Fruit fly (Drosophila melanogaster) whole organism, embryonic: ENCODE measurements around the gene CG13894.

ENCODE experiments used
- Abd-B ChIP-seq: fragments of 200-800 bp; sonication (Bioruptor generic); optimal IDR thresholded peaks from 2 replicates; lab custom pipeline; 2018; ENCODE audit warnings: missing biosample characterization, mild to moderate bottlenecking, missing genetic modification characterization, moderate library complexity
- CG10147 ChIP-seq: fragments of 200-800 bp; sonication (Bioruptor generic); optimal IDR thresholded peaks from 2 replicates; lab custom pipeline; 2019; ENCODE audit warnings: missing biosample characterization, mild to moderate bottlenecking, missing genetic modification characterization, moderate library complexity
- CG12299 ChIP-seq: fragments of 200-800 bp; sonication (Bioruptor generic); optimal IDR thresholded peaks from 2 replicates; lab custom pipeline; 2018; ENCODE audit warnings: missing biosample characterization, mild to moderate bottlenecking, missing genetic modification characterization
- CG17359 ChIP-seq: fragments of 200-800 bp; sonication (Bioruptor generic); optimal IDR thresholded peaks from 3 replicates; lab custom pipeline; 2018; ENCODE audit warnings: missing biosample characterization, mild to moderate bottlenecking, missing genetic modification characterization, moderate library complexity
- CG17829 ChIP-seq: fragments of 200-800 bp; optimal IDR thresholded peaks from 2 replicates; lab custom pipeline; 2019; ENCODE audit warnings: missing biosample characterization, mild to moderate bottlenecking, missing genetic modification characterization, moderate library complexity
- CG17912 ChIP-seq: fragments of 200-800 bp; sonication (Bioruptor generic); optimal IDR thresholded peaks from 2 replicates; lab custom pipeline; 2018; ENCODE audit warnings: missing biosample characterization, mild to moderate bottlenecking, missing genetic modification characterization
- CG1792 ChIP-seq: fragments of 200-800 bp; sonication (Bioruptor generic); optimal IDR thresholded peaks from 2 replicates; lab custom pipeline; 2016; ENCODE audit warnings: missing biosample characterization, missing genetic modification characterization
- CG31388 ChIP-seq: fragments of 200-800 bp; sonication (Bioruptor generic); optimal IDR thresholded peaks from 2 replicates; lab custom pipeline; 2016; ENCODE audit warnings: missing biosample characterization, missing genetic modification characterization
- CG3163 ChIP-seq: fragments of 200-800 bp; sonication (Bioruptor generic); optimal IDR thresholded peaks from 3 replicates; lab custom pipeline; 2016; ENCODE audit warnings: missing biosample characterization, missing genetic modification characterization
- CG32767 ChIP-seq: fragments of 200-800 bp; sonication (Bioruptor generic); IDR thresholded peaks from 2 replicates; pipeline ENCODE4 v1.3.6; 2022; ENCODE audit warnings: missing biosample characterization, missing genetic modification characterization
- CG33557 ChIP-seq: fragments of 200-800 bp; sonication (Bioruptor generic); optimal IDR thresholded peaks from 2 replicates; lab custom pipeline; 2019; ENCODE audit warnings: missing biosample characterization, mild to moderate bottlenecking, missing genetic modification characterization, moderate library complexity
- CG3407 ChIP-seq: fragments of 200-800 bp; sonication (Bioruptor generic); optimal IDR thresholded peaks from 2 replicates; lab custom pipeline; 2018; ENCODE audit warnings: missing biosample characterization, mild to moderate bottlenecking, missing genetic modification characterization
- CG34376 ChIP-seq: fragments of 200-800 bp; sonication (Bioruptor generic); optimal IDR thresholded peaks from 2 replicates; lab custom pipeline; 2018; ENCODE audit warnings: missing biosample characterization, mild to moderate bottlenecking, missing genetic modification characterization
- CG3726 ChIP-seq: fragments of 200-800 bp; sonication (Bioruptor generic); IDR thresholded peaks from 3 replicates; pipeline ENCODE4, ENCODE4 v1.3.6; 2022; ENCODE audit warnings: missing biosample characterization, missing genetic modification characterization
- CG42726 ChIP-seq: fragments of 200-800 bp; sonication (Bioruptor generic); IDR thresholded peaks from 2 replicates; pipeline ENCODE4 v1.3.6; 2022; ENCODE audit warnings: missing biosample characterization, missing genetic modification characterization; ENCODE audit not compliant: partially characterized antibody
- CG4424 ChIP-seq: fragments of 200-800 bp; sonication (Bioruptor generic); optimal IDR thresholded peaks from 3 replicates; lab custom pipeline; 2016; ENCODE audit warnings: missing biosample characterization, missing genetic modification characterization
- CG4854 ChIP-seq: fragments of 200-800 bp; sonication (Bioruptor generic); optimal IDR thresholded peaks from 2 replicates; lab custom pipeline; 2016; ENCODE audit warnings: missing biosample characterization, missing genetic modification characterization, inconsistent platforms
- CG6683 ChIP-seq: fragments of 200-800 bp; sonication (Bioruptor generic); optimal IDR thresholded peaks from 2 replicates; lab custom pipeline; 2017; ENCODE audit warnings: missing biosample characterization, mild to moderate bottlenecking, missing genetic modification characterization, missing genetic modification reagents
- CG7357 ChIP-seq: fragments of 200-800 bp; sonication (Bioruptor generic); IDR thresholded peaks from 3 replicates; pipeline ENCODE4 v1.3.6; 2022; ENCODE audit warnings: missing biosample characterization, missing genetic modification characterization
- CG8359 ChIP-seq: fragments of 200-800 bp; sonication (Bioruptor generic); optimal IDR thresholded peaks from 2 replicates; lab custom pipeline; 2017; ENCODE audit warnings: missing biosample characterization, mild to moderate bottlenecking, missing genetic modification characterization, borderline replicate concordance
- CG8388 ChIP-seq: fragments of 200-800 bp; sonication (Bioruptor generic); optimal IDR thresholded peaks from 2 replicates; lab custom pipeline; 2019; ENCODE audit warnings: missing biosample characterization, mild to moderate bottlenecking, missing genetic modification characterization, moderate library complexity
- Elba2 ChIP-seq: fragments of 200-800 bp; sonication (Bioruptor generic); optimal IDR thresholded peaks from 3 replicates; lab custom pipeline; 2016; ENCODE audit warnings: missing biosample characterization, missing genetic modification characterization
- Fer1 ChIP-seq: fragments of 200-800 bp; sonication (Bioruptor generic); optimal IDR thresholded peaks from 2 replicates; lab custom pipeline; 2017; ENCODE audit warnings: missing biosample characterization, mild to moderate bottlenecking, missing genetic modification characterization
- H15 ChIP-seq: fragments of 200-800 bp; sonication (Bioruptor generic); IDR thresholded peaks from 3 replicates; pipeline ENCODE4 v1.3.6; 2022; ENCODE audit warnings: missing biosample characterization, missing genetic modification characterization
- MBD-R2 ChIP-seq: fragments of 200-800 bp; sonication (Bioruptor generic); IDR thresholded peaks from 2 replicates; pipeline ENCODE4 v1.3.6; 2022; ENCODE audit warnings: missing biosample characterization, missing genetic modification characterization
- Mrtf ChIP-seq: fragments of 200-800 bp; sonication (Bioruptor generic); IDR thresholded peaks from 3 replicates; pipeline ENCODE4 v1.3.6; 2022; ENCODE audit warnings: missing biosample characterization, missing genetic modification characterization
- NfI ChIP-seq: fragments of 200-800 bp; sonication (Bioruptor generic); optimal IDR thresholded peaks from 3 replicates; lab custom pipeline; 2018; ENCODE audit warnings: missing biosample characterization, mild to moderate bottlenecking, missing genetic modification characterization, moderate library complexity
- Opbp ChIP-seq: fragments of 200-800 bp; sonication (Bioruptor generic); IDR thresholded peaks from 3 replicates; pipeline ENCODE4 v1.3.6; 2022; ENCODE audit warnings: missing biosample characterization, missing genetic modification characterization; ENCODE audit not compliant: partially characterized antibody
- Poxn ChIP-seq: fragments of 200-800 bp; sonication (Bioruptor generic); IDR thresholded peaks from 2 replicates; pipeline ENCODE4 v1.3.6; 2022; ENCODE audit warnings: missing biosample characterization, missing genetic modification characterization
- Sin3A ChIP-seq: fragments of >200 bp; optimal IDR thresholded peaks from 2 replicates; lab custom pipeline; 2018
- Sry-β ChIP-seq: fragments of 200-800 bp; sonication (Bioruptor generic); optimal IDR thresholded peaks from 2 replicates; lab custom pipeline; 2018; ENCODE audit warnings: missing biosample characterization, mild to moderate bottlenecking, missing genetic modification characterization, moderate library complexity
- bsh ChIP-seq, 2 experiments: fragments of 200-800 bp; sonication (Bioruptor generic); optimal IDR thresholded peaks; 2 replicates each; lab custom pipeline; 2017 to 2018; ENCODE audit warnings: mild to moderate bottlenecking in 2 of 2, missing biosample characterization in 2 of 2, missing genetic modification characterization in 2 of 2, moderate library complexity in 1 of 2
- chif ChIP-seq, 2 experiments: fragments of 200-800 bp; sonication (Bioruptor generic); optimal IDR thresholded peaks; 3 replicates each; lab custom pipeline; 2016; ENCODE audit warnings: missing biosample characterization in 2 of 2, missing genetic modification characterization in 2 of 2
- crp ChIP-seq, 2 experiments: fragments of 200-800 bp; sonication (Bioruptor generic); optimal IDR thresholded peaks; 2 replicates in 1 of 2; 3 replicates in 1 of 2; lab custom pipeline; 2017; ENCODE audit warnings: missing biosample characterization in 2 of 2, missing genetic modification characterization in 2 of 2, mild to moderate bottlenecking in 1 of 2, moderate library complexity in 1 of 2
- dm ChIP-seq: fragments of 200-800 bp; sonication (Bioruptor generic); optimal IDR thresholded peaks from 3 replicates; lab custom pipeline; 2016; ENCODE audit warnings: missing biosample characterization, missing genetic modification characterization
- fd96Cb ChIP-seq: fragments of 200-800 bp; sonication (Bioruptor generic); optimal IDR thresholded peaks from 2 replicates; lab custom pipeline; 2018; ENCODE audit warnings: missing biosample characterization, mild to moderate bottlenecking, missing genetic modification characterization, moderate library complexity
- gcm ChIP-seq: fragments of 200-800 bp; sonication (Bioruptor generic); optimal IDR thresholded peaks from 2 replicates; lab custom pipeline; 2019; ENCODE audit warnings: missing biosample characterization, mild to moderate bottlenecking, missing genetic modification characterization, moderate library complexity
- h ChIP-seq: fragments of >200 bp; optimal IDR thresholded peaks from 2 replicates; lab custom pipeline; 2017
- hkb ChIP-seq, 2 experiments: fragments of 200-800 bp in 1 of 2; fragments of >200 bp in 1 of 2; sonication (Bioruptor generic) in 1 of 2; IDR thresholded peaks in 1 of 2; optimal IDR thresholded peaks in 1 of 2; 2 replicates each; pipeline versions ENCODE4 v1.3.6 to Lab custom; 2017 to 2022; ENCODE audit warnings: missing biosample characterization in 1 of 2, missing genetic modification characterization in 1 of 2
- kni ChIP-seq: fragments of 200-800 bp; sonication (Bioruptor generic); optimal IDR thresholded peaks from 3 replicates; lab custom pipeline; 2017; ENCODE audit warnings: mild to moderate bottlenecking, missing biosample characterization, missing genetic modification reagents, missing genetic modification characterization
- maf-S ChIP-seq: fragments of 200-800 bp; sonication (Bioruptor generic); optimal IDR thresholded peaks from 2 replicates; lab custom pipeline; 2016; ENCODE audit warnings: missing biosample characterization, missing genetic modification characterization
- otp ChIP-seq: fragments of 200-800 bp; sonication (Bioruptor generic); IDR thresholded peaks from 3 replicates; pipeline ENCODE4, ENCODE4 v1.3.6; 2022; ENCODE audit warnings: missing biosample characterization, missing genetic modification characterization
- psq ChIP-seq: fragments of 200-800 bp; sonication (Bioruptor generic); optimal IDR thresholded peaks from 2 replicates; lab custom pipeline; 2017; ENCODE audit warnings: missing biosample characterization, missing genetic modification characterization
- rib ChIP-seq: fragments of 200-800 bp; sonication (Bioruptor generic); IDR thresholded peaks from 2 replicates; pipeline ENCODE4 v1.3.6; 2022; ENCODE audit warnings: missing biosample characterization, missing genetic modification characterization
- shn ChIP-seq: fragments of 200-800 bp; sonication (Bioruptor generic); optimal IDR thresholded peaks from 3 replicates; lab custom pipeline; 2016; ENCODE audit warnings: missing biosample characterization, missing genetic modification characterization
- trem ChIP-seq: fragments of 200-800 bp; optimal IDR thresholded peaks from 3 replicates; lab custom pipeline; 2019; ENCODE audit warnings: missing biosample characterization, mild to moderate bottlenecking, missing genetic modification characterization, moderate library complexity
- vvl ChIP-seq: fragments of 200-800 bp; sonication (Bioruptor generic); IDR thresholded peaks from 2 replicates; pipeline ENCODE4 v1.3.6; 2022; ENCODE audit warnings: missing biosample characterization, missing genetic modification characterization
- wor ChIP-seq: fragments of 200-800 bp; sonication (Bioruptor generic); IDR thresholded peaks from 2 replicates; pipeline ENCODE4 v1.3.6; 2022; ENCODE audit warnings: missing biosample characterization, missing genetic modification characterization
- zfh2 ChIP-seq: fragments of 200-800 bp; sonication (Bioruptor generic); optimal IDR thresholded peaks from 2 replicates; lab custom pipeline; 2016; ENCODE audit warnings: missing biosample characterization, missing genetic modification characterization

The CG13894 gene

dm6 chr3L:696404-697054 is 2.4 kb downstream of the CG13894 start (continued):
- peak; percentile 91 for TF ChIP-seq CG8359 (GFP tag; lab: Kevin White, UChicago)
- TF ChIP-seq Opbp (GFP tag; lab: Robert Waterston, UW): no peak
- no peak for TF ChIP-seq Sin3A (lab: Kevin White, UChicago)
- TF ChIP-seq CG31388 (GFP tag; lab: Kevin White, UChicago): peak; percentile 90
- peak; percentile 90 for TF ChIP-seq CG6683 (GFP tag; lab: Kevin White, UChicago)
- TF ChIP-seq wor (GFP tag; lab: Robert Waterston, UW): peak; percentile 90
- peak; percentile 92 for TF ChIP-seq CG12299
- TF ChIP-seq CG17912 (GFP tag; lab: Kevin White, UChicago): peak; percentile 3
- TF ChIP-seq CG3726: peak; percentile 92
- no peak for TF ChIP-seq CG1792 (GFP tag; lab: Kevin White, UChicago)
- peak in 1 of 2 experiments; percentile 64 for TF ChIP-seq chif (GFP tag; optimal IDR thresholded peaks at IDR 0.05; lab: Kevin White, UChicago)
- peak; percentile 91 for TF ChIP-seq CG3407 (GFP tag; lab: Kevin White, UChicago)
- peak in 1 of 2 experiments; percentile 57 for TF ChIP-seq crp (GFP tag; optimal IDR thresholded peaks at IDR 0.05; lab: Kevin White, UChicago)
- TF ChIP-seq bsh (GFP tag; optimal IDR thresholded peaks at IDR 0.05; lab: Kevin White, UChicago): peak; percentile 96 to 97
- TF ChIP-seq NfI (GFP tag; lab: Kevin White, UChicago): peak; percentile 93
- TF ChIP-seq CG3163 (GFP tag; lab: Kevin White, UChicago): no peak
- peak; percentile 98 for TF ChIP-seq vvl (GFP tag; lab: Robert Waterston, UW)
- TF ChIP-seq CG4424 (GFP tag; lab: Kevin White, UChicago): peak; percentile 96
- peak; percentile 94 for TF ChIP-seq CG32767 (GFP tag; lab: Robert Waterston, UW)
- peak; percentile 16 for TF ChIP-seq kni (GFP tag; lab: Kevin White, UChicago)
- no peak for TF ChIP-seq hkb (optimal IDR thresholded peaks at IDR 0.05; lab: Kevin White, UChicago)
- peak; percentile 98 for TF ChIP-seq hkb (GFP tag; IDR thresholded peaks at IDR 0.05; lab: Robert Waterston, UW)
- TF ChIP-seq Fer1 (GFP tag; lab: Kevin White, UChicago): peak; percentile 97
- peak; percentile 81 for TF ChIP-seq CG4854
- peak; percentile 94 for TF ChIP-seq H15 (GFP tag; lab: Robert Waterston, UW)
- peak; percentile 95 for TF ChIP-seq otp (GFP tag; lab: Robert Waterston, UW)
- TF ChIP-seq CG10147 (GFP tag; lab: Kevin White, UChicago): peak; percentile 94
- no peak for TF ChIP-seq maf-S
- peak; percentile 73 for TF ChIP-seq Sry-β
- peak; percentile 95 for TF ChIP-seq CG8388 (GFP tag; lab: Kevin White, UChicago)
- no peak for TF ChIP-seq h (lab: Kevin White, UChicago)
- TF ChIP-seq CG34376: peak; percentile 69
- peak; percentile 36 for TF ChIP-seq zfh2 (GFP tag; lab: Kevin White, UChicago)
- TF ChIP-seq CG17359: peak; percentile 98
- peak; percentile 97 for TF ChIP-seq fd96Cb (tag; lab: Kevin White, UChicago)
- peak; percentile 73 for TF ChIP-seq psq
- TF ChIP-seq dm (GFP tag; lab: Kevin White, UChicago): peak; percentile 47
- peak; percentile 88 for TF ChIP-seq CG7357
- TF ChIP-seq CG33557 (GFP tag; lab: Kevin White, UChicago): peak; percentile 92
- TF ChIP-seq MBD-R2 (GFP tag; lab: Robert Waterston, UW): peak; percentile 83
- no peak for TF ChIP-seq shn
- peak; percentile 95 for TF ChIP-seq Mrtf (GFP tag; lab: Robert Waterston, UW)
- peak; percentile 78 for TF ChIP-seq rib (GFP tag; lab: Robert Waterston, UW)
- TF ChIP-seq Poxn (GFP tag; lab: Robert Waterston, UW): peak; percentile 85
- no peak for TF ChIP-seq CG42726 (GFP tag; lab: Robert Waterston, UW)
- TF ChIP-seq Abd-B (GFP tag; lab: Kevin White, UChicago): peak; percentile 95
- TF ChIP-seq trem (tag; lab: Kevin White, UChicago): peak; percentile 95
- peak; percentile 98 for TF ChIP-seq CG17829
- peak; percentile 46 for TF ChIP-seq Elba2
- peak; percentile 96 for TF ChIP-seq gcm (GFP tag; lab: Kevin White, UChicago)
